Worm (Caenorhabditis elegans) whole organism, mixed stage, embryonic: Measurements from ENCODE around the gene C33E10.1.

ENCODE experiments used
- ces-1 ChIP-seq: fragments of 150-350 bp; optimal IDR thresholded peaks from 2 replicates; lab custom pipeline; 2014; ENCODE audit warnings: missing biosample characterization, missing genetic modification reagents, missing genetic modification characterization
- elt-1 ChIP-seq: sonication (generic microtip); optimal IDR thresholded peaks from 2 replicates; lab custom pipeline; 2017; ENCODE audit warnings: missing genetic modification characterization, mild to moderate bottlenecking, missing compliant biosample characterization, antibody characterized with exemption, moderate library complexity, borderline replicate concordance; ENCODE audit not compliant: insufficient read depth
- lsy-2 ChIP-seq: fragments of 150-350 bp; optimal IDR thresholded peaks from 2 replicates; lab custom pipeline; 2014; ENCODE audit warnings: missing biosample characterization, missing genetic modification characterization
- sem-2 ChIP-seq: fragments of 200-800 bp; sonication (Bioruptor generic); optimal IDR thresholded peaks from 2 replicates; lab custom pipeline; 2018; ENCODE audit warnings: mild to moderate bottlenecking, missing genetic modification characterization, missing compliant biosample characterization
- unc-62 ChIP-seq: fragments of 150-350 bp; optimal IDR thresholded peaks from 2 replicates; lab custom pipeline; 2014; ENCODE audit warnings: missing biosample characterization, missing genetic modification reagents, missing genetic modification characterization

- TF ChIP-seq unc-62 (GFP tag; lab: Kevin White, UChicago), result no peak
- no peak for TF ChIP-seq ces-1 (GFP tag; lab: Kevin White, UChicago)
- TF ChIP-seq elt-1 (tag; lab: Kevin White, UChicago), result no peak
- no peak for TF ChIP-seq lsy-2 (tag; lab: Kevin White, UChicago)
- no peak for TF ChIP-seq sem-2 (GFP tag; lab: Kevin White, UChicago)
These were observed 48.3 kb upstream of the C33E10.1 start, which contains the start of gene Y40C7B.4 for ce11 chrX:17256769-17257168.
